Worm (Caenorhabditis elegans): ENCODE measurements around the gene ttr-12.

ce11 chrV:20641896-20642295 lies 33.3 kb upstream of the ttr-12 start, which contains the start of gene srxa-15:
- TF ChIP-seq sptf-1 (tag; optimal IDR thresholded peaks at IDR 0.05) = no peak
- TF ChIP-seq lin-13 (tag; optimal IDR thresholded peaks at IDR 0.05) = no peak
- TF ChIP-seq nhr-28 (tag; optimal IDR thresholded peaks at IDR 0.05) = no peak
- TF ChIP-seq drap-1 (GFP tag; optimal IDR thresholded peaks at IDR 0.05) = no peak
- TF ChIP-seq elt-1 (tag; optimal IDR thresholded peaks at IDR 0.05; ENCODE audit: borderline replicate concordance, insufficient read depth) = no peak
- no peak for TF ChIP-seq nhr-12 (tag; optimal IDR thresholded peaks at IDR 0.05)
- TF ChIP-seq sem-2 (GFP tag; optimal IDR thresholded peaks at IDR 0.05) = no peak
- no peak for TF ChIP-seq hlh-1 (tag; optimal IDR thresholded peaks at IDR 0.05)
- TF ChIP-seq unc-62 (GFP tag; optimal IDR thresholded peaks at IDR 0.05) = no peak
- TF ChIP-seq unc-39 (tag; optimal IDR thresholded peaks at IDR 0.05) = no peak
- no peak for TF ChIP-seq pha-4 (tag; optimal IDR thresholded peaks at IDR 0.05)

Measured in whole organism, mixed stage, embryonic.